Worm (Caenorhabditis elegans): Measurements from ENCODE around the gene kqt-2.

- no peak for TF ChIP-seq tbx-2 (tag; optimal IDR thresholded peaks at IDR 0.05)
- TF ChIP-seq elt-1 (tag; optimal IDR thresholded peaks at IDR 0.05) = no peak
- TF ChIP-seq lin-39 (tag; optimal IDR thresholded peaks at IDR 0.05) = no peak
- TF ChIP-seq unc-39 (tag; optimal IDR thresholded peaks at IDR 0.05) = no peak
These were observed 4.3 kb downstream of the kqt-2 start, which contains the start of gene endu-2 for ce11 chrX:8241906-8242305.

Data from whole organism, L3 larva.